Worm (Caenorhabditis elegans): ENCODE measurements around the gene C17H12.3.

Gene C17H12.3

ce11 chrIV:6751213-6751612 lies 44.2 kb downstream of the C17H12.3 start (continued):
- TF ChIP-seq Y5F2A.4 (GFP tag; optimal IDR thresholded peaks at IDR 0.05) (no peak), madf-9 (GFP tag; conservative IDR thresholded peaks at IDR 0.05) (no peak), cey-2 (tag; optimal IDR thresholded peaks at IDR 0.05; ENCODE audit: borderline replicate concordance, insufficient read depth) (no peak), mxl-2 (GFP tag; conservative IDR thresholded peaks at IDR 0.05) (0 out of 2 replicates have a peak, but pooled peaks have one; percentile 18), hlh-11 (tag; optimal IDR thresholded peaks at IDR 0.05) (peak; percentile 55), snpc-4 (tag; optimal IDR thresholded peaks at IDR 0.05) (no peak), ceh-20 (GFP tag; IDR thresholded peaks at IDR 0.05) (peak; percentile 60; the same call in 1 of the 2 replicates), nhr-48 (tag; optimal IDR thresholded peaks at IDR 0.05) (no peak), mxl-3 (GFP tag; optimal IDR thresholded peaks at IDR 0.05) (no peak), nhr-28 (tag; optimal IDR thresholded peaks at IDR 0.05) (no peak), hlh-30 (tag; optimal IDR thresholded peaks at IDR 0.05; ENCODE audit: insufficient read depth) (peak; percentile 61), lin-13 (GFP tag; optimal IDR thresholded peaks at IDR 0.05) (no peak), ceh-28 (tag; optimal IDR thresholded peaks at IDR 0.05) (no peak)

DNA sequence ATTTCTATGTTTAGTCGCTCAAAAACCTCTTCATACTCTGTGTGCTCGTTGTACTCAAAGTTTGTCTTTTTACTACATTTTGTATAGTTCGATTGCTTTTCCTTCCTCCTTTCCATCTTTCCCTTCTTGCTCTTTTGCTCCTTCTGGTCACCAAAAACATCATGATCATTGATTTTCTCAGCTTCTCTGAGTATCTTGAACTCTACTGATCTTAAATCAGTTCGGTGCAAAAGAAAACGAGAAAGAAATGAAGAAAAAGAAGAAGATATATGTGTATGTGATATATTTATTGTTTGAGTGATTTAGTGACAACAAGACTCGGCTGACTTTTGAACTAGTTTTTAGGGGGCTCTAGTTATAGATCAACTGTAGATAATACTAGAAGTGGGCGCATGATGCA lies 45.3 kb downstream of the C17H12.3 start:
- peak in 1 of 2 experiments; percentile 43 for TF ChIP-seq unc-62 (GFP tag; optimal IDR thresholded peaks at IDR 0.05 in 1 of 2)
- no peak for TF ChIP-seq unc-62 (tag; optimal IDR thresholded peaks at IDR 0.05)
- no peak for TF ChIP-seq R02D3.7 (tag; optimal IDR thresholded peaks at IDR 0.05)
- TF ChIP-seq madf-9 (GFP tag; conservative IDR thresholded peaks at IDR 0.05): no peak
- TF ChIP-seq lin-29 (GFP tag; IDR thresholded peaks at IDR 0.05): no peak
- no peak for TF ChIP-seq lin-15B (tag; optimal IDR thresholded peaks at IDR 0.05)
- no peak for TF ChIP-seq gei-8 (GFP tag; optimal IDR thresholded peaks at IDR 0.05)

DNA sequence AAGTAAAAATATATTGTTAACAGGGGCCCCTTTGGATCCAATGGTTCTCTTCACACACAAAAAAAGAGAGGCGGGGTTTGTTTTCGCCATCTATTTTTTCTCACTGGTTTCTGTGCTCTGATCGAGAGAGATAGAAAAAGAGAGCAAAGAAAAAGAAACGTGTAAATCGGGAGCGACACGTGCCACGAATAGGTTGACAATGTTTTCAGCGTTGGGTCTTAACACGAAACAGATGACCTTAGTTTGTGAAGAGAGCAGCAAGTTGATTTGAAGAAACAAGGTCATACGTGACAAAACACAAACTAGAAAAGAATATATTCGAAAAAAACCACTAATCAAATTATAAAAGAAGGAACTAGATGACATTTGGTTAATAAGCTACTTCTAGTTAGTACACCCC lies 46.9 kb downstream of the C17H12.3 start, which contains the start of gene lin-45:
lin-45 (minus strand) TSS at position 82 of the 400 bp plus-strand sequence.
- TF ChIP-seq nhr-28 (tag; optimal IDR thresholded peaks at IDR 0.05) (no peak), hlh-11 (tag; optimal IDR thresholded peaks at IDR 0.05) (peak; percentile 26), hlh-30 (tag; optimal IDR thresholded peaks at IDR 0.05; ENCODE audit: insufficient read depth) (peak; percentile 24), nhr-6 (tag; optimal IDR thresholded peaks at IDR 0.05) (no peak), ztf-7 (tag; optimal IDR thresholded peaks at IDR 0.05) (no peak), daf-16 (GFP tag; optimal IDR thresholded peaks at IDR 0.05) (peak in 1 of 2 experiments; percentile 63), daf-16 (tag; optimal IDR thresholded peaks at IDR 0.05) (no peak), spr-1 (tag; optimal IDR thresholded peaks at IDR 0.05) (no peak), ceh-44 (GFP tag; IDR thresholded peaks at IDR 0.05) (no peak), zfp-2 (tag; optimal IDR thresholded peaks at IDR 0.05) (no peak), lin-29 (GFP tag; IDR thresholded peaks at IDR 0.05) (no peak), hif-1 (tag; optimal IDR thresholded peaks at IDR 0.05) (peak in 1 of 2 experiments; percentile 8), skn-1 (tag; optimal IDR thresholded peaks at IDR 0.05) (no peak), daf-19 (GFP tag; conservative IDR thresholded peaks at IDR 0.05) (no peak), ceh-20 (GFP tag; IDR thresholded peaks at IDR 0.05) (no peak), attf-4 (tag; optimal IDR thresholded peaks at IDR 0.05) (no peak), mxl-3 (GFP tag; optimal IDR thresholded peaks at IDR 0.05) (peak; percentile 38), mep-1 (tag; optimal IDR thresholded peaks at IDR 0.05) (no peak)

DNA sequence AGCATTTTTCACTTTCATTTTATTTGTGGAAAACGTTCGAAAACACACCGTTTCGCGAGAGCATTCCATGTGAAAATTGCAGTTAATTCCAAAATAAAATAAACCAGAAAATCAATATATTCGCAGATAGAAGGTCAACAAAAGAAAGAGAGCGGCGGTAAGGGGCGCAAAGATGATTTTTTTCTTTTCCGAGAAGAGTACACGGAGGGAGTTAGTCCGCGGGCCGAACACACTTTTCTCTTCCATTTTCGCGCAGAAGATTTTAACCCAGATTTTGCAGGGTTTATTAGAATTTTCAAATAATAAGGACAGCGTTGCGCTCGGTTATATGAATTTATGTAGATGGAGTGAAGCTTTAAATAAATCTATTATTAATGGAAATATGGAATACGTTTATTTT lies 47.8 kb downstream of the C17H12.3 start:
- 0 out of 2 replicates have a peak, but pooled peaks have one; percentile 8 for TF ChIP-seq dmd-9 (GFP tag; IDR thresholded peaks at IDR 0.05)
- no peak for TF ChIP-seq pha-4 (GFP tag; IDR thresholded peaks at IDR 0.05)
- peak; percentile 11 for TF ChIP-seq pha-4 (tag; optimal IDR thresholded peaks at IDR 0.05)
- no peak for TF ChIP-seq nhr-111 (GFP tag; optimal IDR thresholded peaks at IDR 0.05)
- TF ChIP-seq F44E2.7 (GFP tag; IDR thresholded peaks at IDR 0.05): no peak
- no peak for TF ChIP-seq mep-1 (tag; optimal IDR thresholded peaks at IDR 0.05)
- TF ChIP-seq sdz-12 (GFP tag; optimal IDR thresholded peaks at IDR 0.05): no peak
- TF ChIP-seq lsy-2 (tag; optimal IDR thresholded peaks at IDR 0.05): peak in 1 of 2 experiments; percentile 52
- no peak for TF ChIP-seq tag-97 (GFP tag; IDR thresholded peaks at IDR 0.05)
- no peak for TF ChIP-seq unc-39 (tag; optimal IDR thresholded peaks at IDR 0.05)
- TF ChIP-seq zfp-2 (tag; optimal IDR thresholded peaks at IDR 0.05): no peak
- no peak for TF ChIP-seq attf-4 (tag; optimal IDR thresholded peaks at IDR 0.05)
- no peak for TF ChIP-seq skn-1 (tag; optimal IDR thresholded peaks at IDR 0.05)
- no peak for TF ChIP-seq T20F7.1 (GFP tag; optimal IDR thresholded peaks at IDR 0.05)
- TF ChIP-seq lin-38 (GFP tag; IDR thresholded peaks at IDR 0.05): 0 out of 2 replicates have a peak, but pooled peaks have one; percentile 37
- TF ChIP-seq nhr-6 (tag; optimal IDR thresholded peaks at IDR 0.05): no peak
- peak in 1 of 2 experiments; percentile 66 for TF ChIP-seq hif-1 (tag; optimal IDR thresholded peaks at IDR 0.05)
- peak; percentile 95 for TF ChIP-seq mes-2 (tag; optimal IDR thresholded peaks at IDR 0.05; ENCODE audit: poor library complexity, severe bottlenecking)
- TF ChIP-seq T26A8.4 (GFP tag; IDR thresholded peaks at IDR 0.05): no peak
- no peak for TF ChIP-seq tra-1 (GFP tag; IDR thresholded peaks at IDR 0.05)
- no peak for TF ChIP-seq vab-7 (GFP tag; IDR thresholded peaks at IDR 0.05)
